Worm (Caenorhabditis elegans) whole organism, L2 larva: ENCODE data around the gene Y48C3A.18.

Experiments used
- C34F6.9 ChIP-seq: fragments of 150-350 bp; optimal IDR thresholded peaks from 2 replicates; lab custom pipeline; 2014; ENCODE audit warnings: missing biosample characterization, missing genetic modification characterization
- F13H6.1 ChIP-seq: sonication (generic microtip); optimal IDR thresholded peaks from 2 replicates; lab custom pipeline; 2016; ENCODE audit warnings: missing genetic modification characterization, missing compliant biosample characterization
- Y55F3AM.14 ChIP-seq: fragments of 200-800 bp; sonication (Bioruptor generic); optimal IDR thresholded peaks from 2 replicates; lab custom pipeline; 2018; ENCODE audit warnings: mild to moderate bottlenecking, missing genetic modification characterization, missing compliant biosample characterization
- ZK546.5 ChIP-seq: sonication (generic microtip); optimal IDR thresholded peaks from 2 replicates; lab custom pipeline; 2017; ENCODE audit warnings: missing biosample characterization, missing genetic modification characterization
- alr-1 ChIP-seq: fragments of 150-350 bp; optimal IDR thresholded peaks from 2 replicates; lab custom pipeline; 2014; ENCODE audit warnings: missing biosample characterization, missing genetic modification characterization
- aly-2 ChIP-seq: fragments of 150-350 bp; optimal IDR thresholded peaks from 2 replicates; lab custom pipeline; 2014; ENCODE audit warnings: missing biosample characterization, missing genetic modification characterization
- ama-1 ChIP-seq: fragments of 150-350 bp; optimal IDR thresholded peaks from 2 replicates; lab custom pipeline; 2018; ENCODE audit warnings: inconsistent platforms
- blmp-1 ChIP-seq: sonication (generic microtip); optimal IDR thresholded peaks from 2 replicates; lab custom pipeline; 2017; ENCODE audit warnings: missing genetic modification characterization, mild to moderate bottlenecking, missing compliant biosample characterization, antibody characterized with exemption, moderate library complexity; ENCODE audit not compliant: insufficient read depth
- ceh-16 ChIP-seq: fragments of 150-350 bp; optimal IDR thresholded peaks from 2 replicates; lab custom pipeline; 2014; ENCODE audit warnings: missing biosample characterization, missing genetic modification characterization
- crh-2 ChIP-seq: sonication (generic microtip); optimal IDR thresholded peaks from 2 replicates; lab custom pipeline; 2017; ENCODE audit warnings: missing biosample characterization, missing genetic modification characterization
- dmd-4 ChIP-seq: sonication (generic microtip); optimal IDR thresholded peaks from 2 replicates; lab custom pipeline; 2017; ENCODE audit warnings: missing biosample characterization, missing genetic modification characterization
- egl-27 ChIP-seq: sonication (generic microtip); optimal IDR thresholded peaks from 3 replicates; lab custom pipeline; 2017; ENCODE audit warnings: missing biosample characterization, missing genetic modification reagents, missing genetic modification characterization
- elt-1 ChIP-seq: fragments of 150-350 bp; optimal IDR thresholded peaks from 2 replicates; lab custom pipeline; 2014; ENCODE audit warnings: missing biosample characterization, missing genetic modification characterization
- elt-3 ChIP-seq: sonication (generic microtip); optimal IDR thresholded peaks from 2 replicates; lab custom pipeline; 2017; ENCODE audit warnings: missing biosample characterization, missing genetic modification characterization
- fos-1 ChIP-seq: fragments of 150-350 bp; optimal IDR thresholded peaks from 2 replicates; lab custom pipeline; 2014; ENCODE audit warnings: missing biosample characterization, missing genetic modification characterization
- gmeb-1 ChIP-seq: fragments of 150-350 bp; optimal IDR thresholded peaks from 2 replicates; lab custom pipeline; 2014; ENCODE audit warnings: missing biosample characterization, missing genetic modification characterization
- lin-11 ChIP-seq: fragments of 150-350 bp; sonication (generic microtip); optimal IDR thresholded peaks from 2 replicates; lab custom pipeline; 2014; ENCODE audit warnings: missing biosample characterization, missing genetic modification characterization, inconsistent platforms, mixed read lengths
- lin-13 ChIP-seq: fragments of 150-350 bp; optimal IDR thresholded peaks from 2 replicates; lab custom pipeline; 2014; ENCODE audit warnings: missing biosample characterization, missing genetic modification reagents, missing genetic modification characterization
- lin-39 ChIP-seq: fragments of 150-350 bp; optimal IDR thresholded peaks from 2 replicates; lab custom pipeline; 2014; ENCODE audit warnings: missing biosample characterization, missing genetic modification reagents, missing genetic modification characterization
- lsy-2 ChIP-seq, 2 experiments: fragments of 150-350 bp in 1 of 2; sonication (generic microtip) in 1 of 2; optimal IDR thresholded peaks; 2 replicates each; lab custom pipeline; 2014 to 2017; ENCODE audit warnings: missing biosample characterization in 2 of 2, missing genetic modification characterization in 2 of 2
- mab-5 ChIP-seq: fragments of 150-350 bp; optimal IDR thresholded peaks from 2 replicates; lab custom pipeline; 2014; ENCODE audit warnings: missing biosample characterization, missing genetic modification characterization
- mbf-1 ChIP-seq: sonication (generic microtip); optimal IDR thresholded peaks from 2 replicates; lab custom pipeline; 2017; ENCODE audit warnings: missing biosample characterization, missing genetic modification characterization
- mdl-1 ChIP-seq, 2 experiments: fragments of 150-350 bp in 1 of 2; sonication (generic microtip) in 1 of 2; optimal IDR thresholded peaks; 2 replicates each; lab custom pipeline; 2017; ENCODE audit warnings: missing biosample characterization in 2 of 2, missing genetic modification characterization in 2 of 2
- nhr-10 ChIP-seq: sonication (generic microtip); optimal IDR thresholded peaks from 2 replicates; lab custom pipeline; 2017; ENCODE audit warnings: missing biosample characterization, missing genetic modification characterization
- nhr-11 ChIP-seq: fragments of 150-350 bp; optimal IDR thresholded peaks from 2 replicates; lab custom pipeline; 2014; ENCODE audit warnings: missing biosample characterization, missing genetic modification characterization
- nhr-12 ChIP-seq: fragments of 150-350 bp; optimal IDR thresholded peaks from 2 replicates; lab custom pipeline; 2014; ENCODE audit warnings: missing biosample characterization, missing genetic modification characterization
- nhr-129 ChIP-seq: fragments of 150-350 bp; optimal IDR thresholded peaks from 2 replicates; lab custom pipeline; 2014; ENCODE audit warnings: missing biosample characterization, missing genetic modification characterization
- nhr-21 ChIP-seq: fragments of 150-350 bp; optimal IDR thresholded peaks from 2 replicates; lab custom pipeline; 2014; ENCODE audit warnings: missing biosample characterization, missing genetic modification characterization
- nhr-237 ChIP-seq: fragments of 150-350 bp; optimal IDR thresholded peaks from 2 replicates; lab custom pipeline; 2014; ENCODE audit warnings: missing biosample characterization, missing genetic modification characterization
- nhr-25 ChIP-seq: fragments of 150-350 bp; sonication (generic microtip); optimal IDR thresholded peaks from 3 replicates; lab custom pipeline; 2014; ENCODE audit warnings: missing biosample characterization, missing genetic modification characterization
- nhr-6 ChIP-seq: fragments of 150-350 bp; optimal IDR thresholded peaks from 2 replicates; lab custom pipeline; 2014; ENCODE audit warnings: missing biosample characterization, missing genetic modification characterization
- nhr-77 ChIP-seq: fragments of 150-350 bp; optimal IDR thresholded peaks from 2 replicates; lab custom pipeline; 2014; ENCODE audit warnings: missing biosample characterization, missing genetic modification characterization
- peb-1 ChIP-seq: fragments of 150-350 bp; optimal IDR thresholded peaks from 2 replicates; lab custom pipeline; 2014; ENCODE audit warnings: missing biosample characterization, missing genetic modification characterization
- sem-4 ChIP-seq: fragments of 150-350 bp; optimal IDR thresholded peaks from 2 replicates; lab custom pipeline; 2014; ENCODE audit warnings: missing biosample characterization, missing genetic modification reagents, missing genetic modification characterization
- skn-1 ChIP-seq: sonication (generic microtip); optimal IDR thresholded peaks from 2 replicates; lab custom pipeline; 2017; ENCODE audit warnings: missing biosample characterization, missing genetic modification characterization
- sma-3 ChIP-seq: sonication (generic microtip); optimal IDR thresholded peaks from 2 replicates; lab custom pipeline; 2016; ENCODE audit warnings: missing genetic modification reagents, missing genetic modification characterization, missing compliant biosample characterization
- sma-9 ChIP-seq, 2 experiments: fragments of 150-350 bp in 1 of 2; sonication (generic microtip) in 1 of 2; optimal IDR thresholded peaks; 2 replicates each; lab custom pipeline; 2014 to 2016; ENCODE audit warnings: missing genetic modification characterization in 2 of 2, mild to moderate bottlenecking in 1 of 2, missing biosample characterization in 1 of 2, missing compliant biosample characterization in 1 of 2, missing genetic modification reagents in 1 of 2, moderate library complexity in 1 of 2
- snpc-4 ChIP-seq: fragments of 150-350 bp; optimal IDR thresholded peaks from 2 replicates; lab custom pipeline; 2014; ENCODE audit warnings: missing biosample characterization, missing genetic modification characterization
- unc-39 ChIP-seq: fragments of 150-350 bp; optimal IDR thresholded peaks from 2 replicates; lab custom pipeline; 2014; ENCODE audit warnings: missing biosample characterization, missing genetic modification characterization
- unc-55 ChIP-seq: fragments of 150-350 bp; sonication (generic microtip); optimal IDR thresholded peaks from 3 replicates; lab custom pipeline; 2014; ENCODE audit warnings: missing biosample characterization, missing genetic modification reagents, missing genetic modification characterization
- unc-62 ChIP-seq: fragments of 150-350 bp; optimal IDR thresholded peaks from 2 replicates; lab custom pipeline; 2014; ENCODE audit warnings: missing biosample characterization, missing genetic modification reagents, missing genetic modification characterization
- zag-1 ChIP-seq: fragments of 150-350 bp; optimal IDR thresholded peaks from 2 replicates; lab custom pipeline; 2014; ENCODE audit warnings: missing biosample characterization, missing genetic modification characterization
- ztf-1 ChIP-seq: fragments of 200-800 bp; sonication (Bioruptor generic); conservative IDR thresholded peaks from 2 replicates; pipeline ENCODE4 v1.3.6; 2022; ENCODE audit warnings: missing genetic modification characterization, missing compliant biosample characterization
- ztf-11 ChIP-seq: sonication (generic microtip); optimal IDR thresholded peaks from 2 replicates; lab custom pipeline; 2017; ENCODE audit warnings: missing biosample characterization, missing genetic modification characterization
- ztf-4 ChIP-seq: fragments of 150-350 bp; optimal IDR thresholded peaks from 2 replicates; lab custom pipeline; 2014; ENCODE audit warnings: missing biosample characterization, missing genetic modification characterization

Gene Y48C3A.18

ce11 chrII:13460592-13461395, 48.4 kb downstream of the Y48C3A.18 start, which contains the start of gene pqn-27 (continued):
- no peak for TF ChIP-seq mbf-1 (tag; lab: Kevin White, UChicago)
- TF ChIP-seq mab-5 (tag; lab: Kevin White, UChicago) = no peak
- TF ChIP-seq C34F6.9 (tag; lab: Kevin White, UChicago) = peak; percentile 57
- TF ChIP-seq nhr-11 (tag; lab: Kevin White, UChicago) = no peak
- peak; percentile 75 for TF ChIP-seq sma-9 (GFP tag; optimal IDR thresholded peaks at IDR 0.05; lab: Kevin White, UChicago)
- no peak for TF ChIP-seq sma-9 (tag; optimal IDR thresholded peaks at IDR 0.05; lab: Kevin White, UChicago)
- peak; percentile 77 for TF ChIP-seq lin-13 (GFP tag; lab: Kevin White, UChicago)
- peak; percentile 89 for TF ChIP-seq nhr-25 (tag; lab: Kevin White, UChicago)
- peak; percentile 59 for TF ChIP-seq sem-4 (tag; lab: Kevin White, UChicago)
- TF ChIP-seq crh-2 = peak; percentile 89
- peak; percentile 96 for TF ChIP-seq ama-1 (lab: Kevin White, UChicago)
- no peak for TF ChIP-seq unc-39 (tag; lab: Kevin White, UChicago)
- peak; percentile 84 for TF ChIP-seq nhr-6 (tag; lab: Kevin White, UChicago)
- TF ChIP-seq blmp-1 (tag; lab: Kevin White, UChicago) = peak; percentile 60
- peak; percentile 91 for TF ChIP-seq ztf-4 (tag; lab: Kevin White, UChicago)
- peak; percentile 60 for TF ChIP-seq nhr-129 (tag; lab: Kevin White, UChicago)
- TF ChIP-seq ztf-11 (tag; lab: Kevin White, UChicago) = no peak
- TF ChIP-seq dmd-4 = no peak
- no peak for TF ChIP-seq peb-1 (tag; lab: Kevin White, UChicago)
- no peak for TF ChIP-seq nhr-237 (tag; lab: Kevin White, UChicago)

DNA sequence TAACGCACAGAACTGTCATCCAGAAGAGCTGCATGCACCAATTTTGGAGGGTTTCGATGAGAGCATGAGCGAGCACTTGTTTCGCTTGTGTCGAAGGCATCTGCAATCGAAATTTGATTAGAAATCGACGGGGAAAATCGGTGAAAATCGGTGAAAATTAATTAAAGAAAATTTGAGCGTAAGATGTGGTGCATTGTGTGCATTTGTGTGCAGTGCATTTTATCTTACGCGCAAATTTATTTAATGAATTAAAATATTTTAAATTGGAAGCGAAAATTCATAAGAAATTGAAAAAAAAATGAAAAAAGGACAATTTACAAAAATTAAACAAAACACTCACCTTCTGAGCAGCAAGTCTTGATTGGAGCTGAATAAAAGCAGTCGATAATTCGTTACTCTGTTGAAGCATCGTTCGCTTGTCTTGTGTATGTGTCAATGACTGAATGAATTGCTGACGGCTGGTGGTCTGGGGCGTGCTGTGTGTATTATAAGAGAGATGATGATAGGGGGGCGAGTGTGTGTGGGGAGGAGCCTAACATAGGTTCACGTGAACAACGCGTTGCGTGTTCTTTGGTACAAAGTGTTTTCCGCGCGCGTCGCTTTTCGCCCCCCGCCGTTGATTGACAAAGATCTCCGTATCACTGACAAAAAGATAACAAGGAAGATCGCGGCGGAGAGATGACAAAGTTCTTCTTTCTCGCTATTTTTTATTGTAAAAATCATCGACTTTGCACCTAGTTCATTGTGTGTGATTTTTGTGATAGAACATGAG, 49.4 kb downstream of the Y48C3A.18 start:
- no peak for TF ChIP-seq nhr-77 (tag; lab: Kevin White, UChicago)
- peak; percentile 79 for TF ChIP-seq nhr-129 (tag; lab: Kevin White, UChicago)
- no peak for TF ChIP-seq nhr-11 (tag; lab: Kevin White, UChicago)
- TF ChIP-seq dmd-4 = no peak
- TF ChIP-seq ceh-16 (tag; lab: Kevin White, UChicago) = no peak
- TF ChIP-seq blmp-1 (tag; lab: Kevin White, UChicago) = peak; percentile 71
- TF ChIP-seq fos-1 (tag; lab: Kevin White, UChicago) = peak; percentile 77
- no peak for TF ChIP-seq elt-1 (tag; lab: Kevin White, UChicago)
- TF ChIP-seq lin-13 (GFP tag; lab: Kevin White, UChicago) = peak; percentile 31
- TF ChIP-seq lin-39 (tag; lab: Kevin White, UChicago) = no peak
- peak; percentile 95 for TF ChIP-seq ama-1 (lab: Kevin White, UChicago)
- TF ChIP-seq sma-9 (GFP tag; optimal IDR thresholded peaks at IDR 0.05; lab: Kevin White, UChicago) = peak; percentile 98
- TF ChIP-seq sma-9 (tag; optimal IDR thresholded peaks at IDR 0.05; lab: Kevin White, UChicago) = no peak
- TF ChIP-seq gmeb-1 (tag; lab: Kevin White, UChicago) = peak; percentile 62
- TF ChIP-seq alr-1 (tag; lab: Kevin White, UChicago) = no peak
- TF ChIP-seq crh-2 = peak; percentile 70
- no peak for TF ChIP-seq elt-3 (tag; lab: Kevin White, UChicago)
- no peak for TF ChIP-seq unc-39 (tag; lab: Kevin White, UChicago)
- TF ChIP-seq unc-55 (GFP tag; lab: Kevin White, UChicago) = no peak
- peak; percentile 87 for TF ChIP-seq egl-27 (tag; lab: Kevin White, UChicago)
- no peak for TF ChIP-seq nhr-237 (tag; lab: Kevin White, UChicago)
- no peak for TF ChIP-seq aly-2 (tag; lab: Kevin White, UChicago)
- no peak for TF ChIP-seq zag-1 (tag; lab: Kevin White, UChicago)
- peak in 1 of 2 experiments; percentile 42 for TF ChIP-seq lsy-2 (tag; optimal IDR thresholded peaks at IDR 0.05; lab: Kevin White, UChicago)
- TF ChIP-seq ztf-4 (tag; lab: Kevin White, UChicago) = peak; percentile 86
- TF ChIP-seq sma-3 (GFP tag; lab: Kevin White, UChicago) = peak; percentile 85
- TF ChIP-seq nhr-10 (tag; lab: Kevin White, UChicago) = peak; percentile 35
- peak; percentile 17 for TF ChIP-seq skn-1 (tag; lab: Kevin White, UChicago)
- TF ChIP-seq ZK546.5 (tag; lab: Kevin White, UChicago) = no peak
- TF ChIP-seq snpc-4 = peak; percentile 11
- no peak for TF ChIP-seq mbf-1 (tag; lab: Kevin White, UChicago)
- TF ChIP-seq nhr-12 (tag; lab: Kevin White, UChicago) = no peak
- peak; percentile 40 for TF ChIP-seq lin-11 (tag; lab: Kevin White, UChicago)
- no peak for TF ChIP-seq ztf-1 (GFP tag; lab: Robert Waterston, UW)
- TF ChIP-seq C34F6.9 (tag; lab: Kevin White, UChicago) = peak; percentile 53
- TF ChIP-seq mdl-1 (tag; optimal IDR thresholded peaks at IDR 0.05; lab: Kevin White, UChicago) = peak; percentile 9 to 40
- peak; percentile 81 for TF ChIP-seq Y55F3AM.14 (GFP tag; lab: Kevin White, UChicago)
- TF ChIP-seq nhr-6 (tag; lab: Kevin White, UChicago) = peak; percentile 71
- no peak for TF ChIP-seq ztf-11 (tag; lab: Kevin White, UChicago)
- no peak for TF ChIP-seq mab-5 (tag; lab: Kevin White, UChicago)
- TF ChIP-seq nhr-21 = peak; percentile 97
- TF ChIP-seq nhr-25 (tag; lab: Kevin White, UChicago) = peak; percentile 85
- TF ChIP-seq unc-62 = no peak
- TF ChIP-seq F13H6.1 (tag; lab: Kevin White, UChicago) = peak; percentile 92
